Worm (Caenorhabditis elegans) whole organism, L1 larva: ENCODE results near the gene smk-1.

Source experiments
- C04F5.9 ChIP-seq: sonication (generic microtip); optimal IDR thresholded peaks from 2 replicates; lab custom pipeline; 2016; ENCODE audit warnings: missing genetic modification characterization, missing compliant biosample characterization
- C34B4.2 ChIP-seq: sonication (generic microtip); optimal IDR thresholded peaks from 2 replicates; lab custom pipeline; 2017; ENCODE audit warnings: mild to moderate bottlenecking, missing genetic modification characterization, missing compliant biosample characterization
- Y116A8C.19 ChIP-seq: sonication (generic microtip); optimal IDR thresholded peaks from 2 replicates; lab custom pipeline; 2016; ENCODE audit warnings: missing compliant biosample characterization, missing genetic modification characterization, borderline replicate concordance
- aha-1 ChIP-seq: fragments of 150-350 bp; optimal IDR thresholded peaks from 2 replicates; lab custom pipeline; 2014; ENCODE audit warnings: missing biosample characterization, missing genetic modification characterization
- alr-1 ChIP-seq: fragments of 200-800 bp; sonication (Bioruptor generic); optimal IDR thresholded peaks from 2 replicates; lab custom pipeline; 2018; ENCODE audit warnings: borderline replicate concordance, mild to moderate bottlenecking, missing genetic modification characterization, missing compliant biosample characterization
- aly-2 ChIP-seq: fragments of 150-350 bp; optimal IDR thresholded peaks from 2 replicates; lab custom pipeline; 2014; ENCODE audit warnings: missing biosample characterization, missing genetic modification characterization
- blmp-1 ChIP-seq: fragments of 150-350 bp; optimal IDR thresholded peaks from 2 replicates; lab custom pipeline; 2014; ENCODE audit warnings: missing biosample characterization, missing genetic modification characterization
- ceh-63 ChIP-seq: fragments of 200-800 bp; sonication (Bioruptor generic); optimal IDR thresholded peaks from 2 replicates; lab custom pipeline; 2018; ENCODE audit warnings: mild to moderate bottlenecking, missing genetic modification characterization, missing compliant biosample characterization
- ceh-88 ChIP-seq: fragments of 200-800 bp; sonication (Bioruptor generic); IDR thresholded peaks from 2 replicates; pipeline ENCODE4 v1.3.6; 2022; ENCODE audit warnings: missing genetic modification characterization, missing compliant biosample characterization
- ceh-90 ChIP-seq: sonication (generic microtip); optimal IDR thresholded peaks from 2 replicates; lab custom pipeline; 2016; ENCODE audit warnings: missing genetic modification characterization, missing compliant biosample characterization
- ces-1 ChIP-seq: fragments of 150-350 bp; optimal IDR thresholded peaks from 2 replicates; lab custom pipeline; 2014; ENCODE audit warnings: missing biosample characterization, missing genetic modification reagents, missing genetic modification characterization
- dpl-1 ChIP-seq, 3 experiments: fragments of 150-350 bp in 2 of 3; sonication (generic microtip) in 1 of 3; optimal IDR thresholded peaks; 2 replicates each; lab custom pipeline; 2014 to 2017; ENCODE audit warnings: missing biosample characterization in 3 of 3, missing genetic modification characterization in 3 of 3, missing genetic modification reagents in 3 of 3
- dsc-1 ChIP-seq: sonication (generic microtip); optimal IDR thresholded peaks from 2 replicates; lab custom pipeline; 2016; ENCODE audit warnings: mild to moderate bottlenecking, missing genetic modification characterization, missing compliant biosample characterization
- efl-3 ChIP-seq: fragments of 200-800 bp; sonication (Bioruptor generic); optimal IDR thresholded peaks from 2 replicates; lab custom pipeline; 2018; ENCODE audit warnings: mild to moderate bottlenecking, missing genetic modification characterization, missing compliant biosample characterization
- egl-13 ChIP-seq: sonication (generic microtip); optimal IDR thresholded peaks from 2 replicates; lab custom pipeline; 2016; ENCODE audit warnings: missing genotype, missing genetic modification reagents, missing genetic modification characterization, missing compliant biosample characterization
- elt-3 ChIP-seq, 6 experiments: fragments of 150-350 bp in 1 of 6; sonication (generic microtip); optimal IDR thresholded peaks; 2 replicates each; lab custom pipeline; 2017 to 2018; ENCODE audit warnings: missing biosample characterization in 6 of 6, missing genetic modification characterization in 6 of 6, inconsistent platforms in 1 of 6
- ets-5 ChIP-seq: fragments of 200-800 bp; sonication (Bioruptor generic); IDR thresholded peaks from 2 replicates; pipeline ENCODE4 v1.3.6; 2022; ENCODE audit warnings: missing genetic modification characterization, missing compliant biosample characterization
- fkh-10 ChIP-seq: sonication (generic microtip); optimal IDR thresholded peaks from 2 replicates; lab custom pipeline; 2017; ENCODE audit warnings: missing biosample characterization, missing genetic modification reagents, missing genetic modification characterization
- fkh-4 ChIP-seq: sonication (generic microtip); optimal IDR thresholded peaks from 2 replicates; lab custom pipeline; 2016; ENCODE audit warnings: missing compliant biosample characterization, missing genetic modification characterization, borderline replicate concordance
- fkh-8 ChIP-seq: sonication (generic microtip); optimal IDR thresholded peaks from 2 replicates; lab custom pipeline; 2016; ENCODE audit warnings: mild to moderate bottlenecking, missing genetic modification characterization, missing compliant biosample characterization
- fos-1 ChIP-seq: fragments of 150-350 bp; optimal IDR thresholded peaks from 2 replicates; lab custom pipeline; 2014; ENCODE audit warnings: missing biosample characterization, missing genetic modification characterization
- grh-1 ChIP-seq: fragments of 200-800 bp; sonication (Bioruptor generic); IDR thresholded peaks from 2 replicates; pipeline ENCODE4 v1.3.6; 2022; ENCODE audit warnings: missing genetic modification reagents, missing genetic modification characterization, missing compliant biosample characterization
- hlh-17 ChIP-seq: fragments of 200-800 bp; sonication (Bioruptor generic); optimal IDR thresholded peaks from 2 replicates; lab custom pipeline; 2018; ENCODE audit warnings: missing genetic modification characterization, mild to moderate bottlenecking, missing compliant biosample characterization, moderate library complexity, borderline replicate concordance
- hlh-4 ChIP-seq: sonication (generic microtip); optimal IDR thresholded peaks from 2 replicates; lab custom pipeline; 2016; ENCODE audit warnings: mild to moderate bottlenecking, missing genetic modification characterization, missing compliant biosample characterization
- hpl-2 ChIP-seq: fragments of 150-350 bp; optimal IDR thresholded peaks from 2 replicates; lab custom pipeline; 2014; ENCODE audit warnings: missing biosample characterization, missing genetic modification reagents, missing genetic modification characterization
- isw-1 ChIP-seq: fragments of 200-800 bp; sonication (Bioruptor generic); IDR thresholded peaks from 2 replicates; pipeline ENCODE4 v1.3.6; 2022; ENCODE audit warnings: missing genetic modification characterization, missing compliant biosample characterization
- lin-14 ChIP-seq: fragments of 200-800 bp; sonication (Bioruptor generic); optimal IDR thresholded peaks from 2 replicates; lab custom pipeline; 2018; ENCODE audit warnings: mild to moderate bottlenecking, missing genetic modification characterization, moderate library complexity, missing compliant biosample characterization
- lin-15B ChIP-seq: fragments of 150-350 bp; sonication (generic microtip); optimal IDR thresholded peaks from 3 replicates; lab custom pipeline; 2014; ENCODE audit warnings: missing biosample characterization, missing genetic modification characterization
- lin-39 ChIP-seq: fragments of 150-350 bp; optimal IDR thresholded peaks from 2 replicates; lab custom pipeline; 2014; ENCODE audit warnings: missing biosample characterization, missing genetic modification reagents, missing genetic modification characterization
- mab-9 ChIP-seq: fragments of 200-800 bp; sonication (Bioruptor generic); IDR thresholded peaks from 2 replicates; pipeline ENCODE4 v1.3.6; 2022; ENCODE audit warnings: missing genetic modification reagents, missing genetic modification characterization, missing compliant biosample characterization
- mef-2 ChIP-seq: fragments of 150-350 bp; optimal IDR thresholded peaks from 2 replicates; lab custom pipeline; 2014; ENCODE audit warnings: missing biosample characterization, missing genetic modification characterization
- mep-1 ChIP-seq: fragments of 150-350 bp; optimal IDR thresholded peaks from 2 replicates; lab custom pipeline; 2014; ENCODE audit warnings: missing biosample characterization, missing genetic modification characterization
- nhr-20 ChIP-seq: sonication (generic microtip); optimal IDR thresholded peaks from 2 replicates; lab custom pipeline; 2016; ENCODE audit warnings: mild to moderate bottlenecking, missing genetic modification characterization, missing compliant biosample characterization
- nhr-237 ChIP-seq: fragments of 150-350 bp; optimal IDR thresholded peaks from 2 replicates; lab custom pipeline; 2014; ENCODE audit warnings: missing biosample characterization, missing genetic modification characterization
- nhr-28 ChIP-seq: fragments of 150-350 bp; optimal IDR thresholded peaks from 2 replicates; lab custom pipeline; 2014; ENCODE audit warnings: missing biosample characterization, missing genetic modification characterization
- nhr-47 ChIP-seq: sonication (generic microtip); optimal IDR thresholded peaks from 2 replicates; lab custom pipeline; 2016; ENCODE audit warnings: mild to moderate bottlenecking, missing genetic modification characterization, moderate library complexity, missing compliant biosample characterization
- nhr-77 ChIP-seq: fragments of 150-350 bp; optimal IDR thresholded peaks from 2 replicates; lab custom pipeline; 2014; ENCODE audit warnings: missing biosample characterization, missing genetic modification characterization
- nhr-84 ChIP-seq: sonication (generic microtip); optimal IDR thresholded peaks from 2 replicates; lab custom pipeline; 2017; ENCODE audit warnings: missing biosample characterization, missing genetic modification characterization
- nhr-85 ChIP-seq: sonication (generic microtip); peaks from one replicate; lab custom pipeline; 2016; ENCODE audit warnings: missing genetic modification characterization, inconsistent platforms, missing compliant biosample characterization
- nhr-90 ChIP-seq: sonication (generic microtip); optimal IDR thresholded peaks from 2 replicates; lab custom pipeline; 2016; ENCODE audit warnings: mild to moderate bottlenecking, missing genetic modification characterization, missing compliant biosample characterization; ENCODE audit not compliant: poor library complexity
- pax-3 ChIP-seq: fragments of 200-800 bp; sonication (Bioruptor generic); optimal IDR thresholded peaks from 2 replicates; lab custom pipeline; 2018; ENCODE audit warnings: mild to moderate bottlenecking, missing genetic modification characterization, moderate library complexity, missing compliant biosample characterization
- rnt-1 ChIP-seq: sonication (generic microtip); optimal IDR thresholded peaks from 2 replicates; lab custom pipeline; 2016; ENCODE audit warnings: mild to moderate bottlenecking, missing genetic modification characterization, moderate library complexity, missing compliant biosample characterization
- skn-1 ChIP-seq: fragments of 150-350 bp; optimal IDR thresholded peaks from 2 replicates; lab custom pipeline; 2014; ENCODE audit warnings: missing biosample characterization, missing genetic modification characterization
- snu-23 ChIP-seq: sonication (generic microtip); optimal IDR thresholded peaks from 2 replicates; lab custom pipeline; 2016; ENCODE audit warnings: missing genetic modification characterization, missing compliant biosample characterization
- tbx-2 ChIP-seq: sonication (generic microtip); optimal IDR thresholded peaks from 2 replicates; lab custom pipeline; 2016; ENCODE audit warnings: missing genetic modification characterization, missing compliant biosample characterization
- tlp-1 ChIP-seq: fragments of 150-350 bp; optimal IDR thresholded peaks from 2 replicates; lab custom pipeline; 2014; ENCODE audit warnings: missing biosample characterization, missing genetic modification characterization
- unc-130 ChIP-seq: fragments of 150-350 bp; optimal IDR thresholded peaks from 2 replicates; lab custom pipeline; 2017; ENCODE audit warnings: missing biosample characterization, missing genetic modification characterization, inconsistent platforms
- unc-62 ChIP-seq: fragments of 150-350 bp; optimal IDR thresholded peaks from 2 replicates; lab custom pipeline; 2014; ENCODE audit warnings: missing biosample characterization, missing genetic modification reagents, missing genetic modification characterization
- unc-86 ChIP-seq: sonication (generic microtip); optimal IDR thresholded peaks from 2 replicates; lab custom pipeline; 2016; ENCODE audit warnings: missing genetic modification characterization, missing compliant biosample characterization
- unc-98 ChIP-seq: fragments of 200-800 bp; sonication (Bioruptor generic); IDR thresholded peaks from 2 replicates; pipeline ENCODE4 v1.3.6; 2022; ENCODE audit warnings: missing genetic modification characterization, missing compliant biosample characterization
- vab-15 ChIP-seq: sonication (generic microtip); optimal IDR thresholded peaks from 2 replicates; lab custom pipeline; 2017; ENCODE audit warnings: missing genotype, mild to moderate bottlenecking, missing genetic modification characterization, missing compliant biosample characterization
- xbp-1 ChIP-seq: sonication (generic microtip); optimal IDR thresholded peaks from 2 replicates; lab custom pipeline; 2016; ENCODE audit warnings: missing genetic modification characterization, missing compliant biosample characterization

The smk-1 gene

DNA sequence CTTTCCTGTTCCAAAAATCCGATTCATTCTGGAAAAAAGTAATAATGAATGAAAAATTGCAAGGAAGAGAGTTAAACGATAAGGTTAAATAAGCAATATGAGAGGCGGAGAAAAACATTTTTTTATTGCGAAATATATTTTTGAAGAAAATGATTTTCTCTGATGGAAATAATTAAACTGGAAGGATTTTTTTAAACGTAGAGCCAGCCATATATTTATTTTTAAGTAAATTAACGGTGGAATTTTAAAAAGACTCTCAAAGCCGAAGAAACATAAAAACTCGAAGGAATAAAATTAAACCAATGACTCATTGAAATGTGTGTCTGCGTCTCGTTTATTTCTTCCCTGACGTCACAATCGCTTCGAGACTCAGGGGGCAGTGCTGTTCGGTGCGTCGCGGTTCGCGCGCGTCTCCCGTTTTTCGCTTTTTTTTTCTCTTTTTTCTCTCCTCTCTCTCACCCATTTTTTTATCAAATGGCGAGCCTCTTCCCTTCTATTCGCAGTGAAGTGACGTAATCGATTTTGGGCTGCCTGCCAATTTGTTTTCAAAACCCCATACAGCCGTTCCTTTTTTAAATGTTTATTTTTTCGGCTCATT is 1.4 kb upstream of the smk-1 start, which contains the start of gene vps-60 (continued):
- TF ChIP-seq efl-3 (GFP tag; lab: Kevin White, UChicago) (no peak), lin-39 (tag; lab: Kevin White, UChicago) (peak; percentile 48), dpl-1 (GFP tag; optimal IDR thresholded peaks at IDR 0.05; lab: Kevin White, UChicago) (peak; percentile 73 to 82 (median 81)), C04F5.9 (tag; lab: Kevin White, UChicago) (peak; percentile 29), snu-23 (GFP tag; lab: Kevin White, UChicago) (peak; percentile 96), hlh-17 (GFP tag; lab: Kevin White, UChicago) (no peak), ets-5 (GFP tag; lab: Robert Waterston, UW) (no peak), nhr-47 (tag; lab: Kevin White, UChicago) (peak; percentile 94), nhr-237 (tag; lab: Kevin White, UChicago) (peak; percentile 84), dsc-1 (peak; percentile 91), rnt-1 (tag; lab: Kevin White, UChicago) (peak; percentile 89), nhr-20 (tag; lab: Kevin White, UChicago) (peak; percentile 96), ceh-63 (no peak), hlh-4 (tag; lab: Kevin White, UChicago) (no peak), pax-3 (peak; percentile 87), alr-1 (tag; lab: Kevin White, UChicago) (no peak), ces-1 (GFP tag; lab: Kevin White, UChicago) (no peak), fkh-4 (tag; lab: Kevin White, UChicago) (no peak), skn-1 (peak; percentile 91), lin-15B (peak; percentile 80), lin-14 (GFP tag; lab: Kevin White, UChicago) (peak; percentile 98), nhr-28 (no peak), unc-86 (peak; percentile 89), grh-1 (GFP tag; lab: Robert Waterston, UW) (peak; percentile 75), fos-1 (tag; lab: Kevin White, UChicago) (peak; percentile 98), nhr-85 (tag; lab: Kevin White, UChicago) (peak; percentile 96), mep-1 (tag; lab: Kevin White, UChicago) (peak; percentile 80), mab-9 (0 out of 2 replicates have a peak, but pooled peaks have one; percentile 46), hpl-2 (GFP tag; lab: Kevin White, UChicago) (peak; percentile 34), elt-3 (tag; optimal IDR thresholded peaks at IDR 0.05; lab: Kevin White, UChicago) (peak in 5 of 6 experiments; percentile 48 to 91 (median 72)), fkh-8 (tag; lab: Kevin White, UChicago) (peak; percentile 98), fkh-10 (GFP tag; lab: Kevin White, UChicago) (peak; percentile 85), unc-130 (tag; lab: Kevin White, UChicago) (peak; percentile 89), xbp-1 (tag; lab: Kevin White, UChicago) (peak; percentile 98), tlp-1 (tag; lab: Kevin White, UChicago) (no peak), unc-62 (GFP tag; lab: Kevin White, UChicago) (no peak), tbx-2 (peak; percentile 95), nhr-84 (tag; lab: Kevin White, UChicago) (no peak), ceh-88 (GFP tag; lab: Robert Waterston, UW) (peak; percentile 77; the same call in 1 of the 2 replicates), Y116A8C.19 (tag; lab: Kevin White, UChicago) (no peak), egl-13 (tag; lab: Kevin White, UChicago) (peak; percentile 88), isw-1 (GFP tag; lab: Robert Waterston, UW) (peak; percentile 94), nhr-77 (tag; lab: Kevin White, UChicago) (peak; percentile 93), ceh-90 (tag; lab: Kevin White, UChicago) (peak; percentile 47), blmp-1 (tag; lab: Kevin White, UChicago) (peak; percentile 97), C34B4.2 (tag; lab: Kevin White, UChicago) (no peak), vab-15 (tag; lab: Kevin White, UChicago) (no peak), nhr-90 (tag; lab: Kevin White, UChicago) (peak; percentile 86), unc-98 (no peak), aly-2 (tag; lab: Kevin White, UChicago) (peak; percentile 67), aha-1 (tag; lab: Kevin White, UChicago) (peak; percentile 22), mef-2 (tag; lab: Kevin White, UChicago) (peak; percentile 48)
